Worm (Caenorhabditis elegans) whole organism, late embryonic: ENCODE results near the gene K07F5.15.

Source experiments
- K02D7.2 ChIP-seq: sonication (generic microtip); optimal IDR thresholded peaks from 2 replicates; lab custom pipeline; 2017; ENCODE audit warnings: mild to moderate bottlenecking, missing genetic modification characterization, missing compliant biosample characterization
- ahr-1 ChIP-seq: sonication (generic microtip); optimal IDR thresholded peaks from 2 replicates; lab custom pipeline; 2016; ENCODE audit warnings: missing genetic modification characterization, missing compliant biosample characterization
- ceh-14 ChIP-seq: sonication (generic microtip); optimal IDR thresholded peaks from 2 replicates; lab custom pipeline; 2016; ENCODE audit warnings: missing genotype, missing genetic modification characterization, missing compliant biosample characterization
- ceh-24 ChIP-seq: sonication (generic microtip); optimal IDR thresholded peaks from 2 replicates; lab custom pipeline; 2016; ENCODE audit warnings: mild to moderate bottlenecking, missing genetic modification characterization, missing compliant biosample characterization
- ceh-9 ChIP-seq: sonication (generic microtip); optimal IDR thresholded peaks from 2 replicates; lab custom pipeline; 2016; ENCODE audit warnings: mild to moderate bottlenecking, missing genetic modification characterization, inconsistent platforms, missing compliant biosample characterization
- che-1 ChIP-seq: sonication (generic microtip); optimal IDR thresholded peaks from 2 replicates; lab custom pipeline; 2016; ENCODE audit warnings: mild to moderate bottlenecking, missing genetic modification characterization, missing compliant biosample characterization
- fkh-10 ChIP-seq: fragments of 150-350 bp; optimal IDR thresholded peaks from 2 replicates; lab custom pipeline; 2014; ENCODE audit warnings: missing biosample characterization, missing genetic modification reagents, missing genetic modification characterization
- hlh-13 ChIP-seq: fragments of 200-800 bp; sonication (Bioruptor generic); optimal IDR thresholded peaks from 2 replicates; lab custom pipeline; 2018; ENCODE audit warnings: mild to moderate bottlenecking, missing genetic modification characterization, missing compliant biosample characterization
- nhr-11 ChIP-seq: fragments of 150-350 bp; optimal IDR thresholded peaks from 2 replicates; lab custom pipeline; 2014; ENCODE audit warnings: missing biosample characterization, missing genetic modification characterization
- odd-2 ChIP-seq: sonication (generic microtip); optimal IDR thresholded peaks from 2 replicates; lab custom pipeline; 2017; ENCODE audit warnings: antibody characterized with exemption, mild to moderate bottlenecking, missing genetic modification characterization, missing compliant biosample characterization
- pat-9 ChIP-seq: fragments of 200-800 bp; sonication (Bioruptor generic); optimal IDR thresholded peaks from 2 replicates; lab custom pipeline; 2018; ENCODE audit warnings: mild to moderate bottlenecking, missing genetic modification characterization, moderate library complexity, missing compliant biosample characterization
- pha-2 ChIP-seq: sonication (generic microtip); optimal IDR thresholded peaks from 2 replicates; lab custom pipeline; 2017; ENCODE audit warnings: mild to moderate bottlenecking, missing genetic modification characterization, missing compliant biosample characterization
- pqm-1 ChIP-seq: sonication (generic microtip); optimal IDR thresholded peaks from 2 replicates; lab custom pipeline; 2016; ENCODE audit warnings: missing genetic modification characterization, missing compliant biosample characterization
- sox-2 ChIP-seq: fragments of 200-800 bp; sonication (Bioruptor generic); IDR thresholded peaks from 2 replicates; pipeline ENCODE4 v1.3.6; 2022; ENCODE audit warnings: missing genetic modification reagents, missing genetic modification characterization, missing compliant biosample characterization
- syd-9 ChIP-seq: sonication (generic microtip); optimal IDR thresholded peaks from 2 replicates; lab custom pipeline; 2016; ENCODE audit warnings: mild to moderate bottlenecking, missing genetic modification characterization, moderate library complexity, missing compliant biosample characterization
- tbx-7 ChIP-seq: sonication (generic microtip); optimal IDR thresholded peaks from 2 replicates; lab custom pipeline; 2016; ENCODE audit warnings: missing genotype, missing genetic modification characterization, missing compliant biosample characterization
- unc-3 ChIP-seq, 2 experiments: fragments of 200-800 bp in 1 of 2; sonication (Bioruptor generic) in 1 of 2; sonication (generic microtip) in 1 of 2; conservative IDR thresholded peaks in 1 of 2; optimal IDR thresholded peaks in 1 of 2; 2 replicates each; pipeline versions ENCODE4 v1.3.6 to Lab custom; 2016 to 2022; ENCODE audit warnings: missing compliant biosample characterization in 2 of 2, missing genetic modification characterization in 2 of 2, missing genetic modification reagents in 1 of 2
- zip-5 ChIP-seq: sonication (generic microtip); optimal IDR thresholded peaks from 2 replicates; lab custom pipeline; 2016; ENCODE audit warnings: missing genetic modification characterization, missing compliant biosample characterization

The K07F5.15 gene

DNA sequence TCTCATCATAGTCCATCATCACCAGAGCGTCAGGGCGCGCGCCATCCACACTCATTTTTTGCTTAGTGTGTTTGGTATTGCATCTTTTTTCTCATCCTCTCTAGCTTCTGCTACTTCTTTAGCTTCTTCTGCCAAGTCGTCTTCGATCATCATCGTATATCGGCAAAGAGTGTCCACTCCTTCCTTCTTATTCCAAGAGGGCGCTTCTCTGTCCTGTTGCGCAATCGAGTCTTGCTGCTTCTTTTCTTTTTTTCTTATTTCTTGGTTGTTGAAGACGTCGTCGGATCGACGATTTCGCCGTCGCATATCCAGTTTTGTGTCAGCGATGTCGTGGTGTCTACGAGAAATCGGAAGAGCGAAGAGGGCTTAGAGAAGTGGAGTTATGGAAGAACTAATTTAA is 48.2 kb downstream of the K07F5.15 start:
- TF ChIP-seq tbx-7 (no peak), odd-2 (tag; lab: Kevin White, UChicago) (no peak), nhr-11 (tag; lab: Kevin White, UChicago) (no peak), ceh-9 (tag; lab: Kevin White, UChicago) (no peak), syd-9 (tag; lab: Kevin White, UChicago) (no peak), ceh-14 (tag; lab: Kevin White, UChicago) (no peak), pha-2 (tag; lab: Kevin White, UChicago) (no peak), ahr-1 (tag; lab: Kevin White, UChicago) (no peak), pqm-1 (no peak), hlh-13 (no peak), pat-9 (tag; lab: Kevin White, UChicago) (no peak), ceh-24 (no peak), zip-5 (tag; lab: Kevin White, UChicago) (no peak)

ce11 chrIV:9915128-9915527 is 50.2 kb downstream of the K07F5.15 start:
- TF ChIP-seq che-1 (tag; lab: Kevin White, UChicago) (no peak), fkh-10 (GFP tag; lab: Kevin White, UChicago) (no peak), K02D7.2 (tag; lab: Kevin White, UChicago) (no peak), syd-9 (tag; lab: Kevin White, UChicago) (no peak), sox-2 (GFP tag; lab: Robert Waterston, UW) (no peak), unc-3 (GFP tag; conservative IDR thresholded peaks at IDR 0.05; lab: Robert Waterston, UW) (no peak), unc-3 (tag; optimal IDR thresholded peaks at IDR 0.05; lab: Kevin White, UChicago) (no peak)
